Worm (Caenorhabditis elegans): ENCODE data around the gene wrt-4.

DNA sequence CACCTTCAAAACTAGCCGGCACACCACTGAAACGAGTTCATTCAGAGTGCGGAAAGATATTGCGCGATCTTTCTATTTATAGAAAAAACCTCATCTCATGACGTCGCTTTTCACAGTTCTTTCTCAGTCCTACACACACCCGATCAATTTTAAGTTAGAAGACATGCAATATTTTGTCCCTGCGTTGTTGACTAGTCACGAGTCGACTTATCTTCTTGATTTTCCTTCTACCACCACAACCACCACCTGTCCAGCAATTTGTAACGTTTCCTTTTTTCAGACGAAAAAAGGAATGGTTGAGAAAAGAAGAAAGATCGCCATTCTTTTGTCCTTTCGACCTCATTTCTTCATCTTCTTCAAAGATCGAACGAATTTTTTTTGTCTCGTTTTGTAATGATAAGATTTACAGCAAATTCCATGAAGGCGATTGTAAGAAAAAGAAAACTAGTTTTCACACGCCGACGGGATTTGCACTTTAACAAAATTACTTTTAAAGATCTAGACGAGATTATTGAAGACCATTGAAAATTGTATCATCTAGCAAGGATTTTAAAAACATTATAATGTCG is 50.9 kb downstream of the wrt-4 start:
- no peak for TF ChIP-seq egl-27 (tag; optimal IDR thresholded peaks at IDR 0.05)
- no peak for TF ChIP-seq ztf-4 (tag; optimal IDR thresholded peaks at IDR 0.05)
- peak; percentile 49 for TF ChIP-seq nhr-25 (tag; optimal IDR thresholded peaks at IDR 0.05)
- TF ChIP-seq pha-4 (tag; optimal IDR thresholded peaks at IDR 0.05): no peak
- no peak for TF ChIP-seq nhr-76 (tag; optimal IDR thresholded peaks at IDR 0.05)
- no peak for TF ChIP-seq aly-2 (tag; optimal IDR thresholded peaks at IDR 0.05)

Measured in whole organism, L3 larva.